Fruit fly (Drosophila melanogaster): ENCODE measurements around the gene CG12948.

The CG12948 gene

dm6 chr3R:9747272-9747874 is at the start of gene CG12948:
CG12948 (minus strand) TSS chr3R:9747744.
- peak; percentile 67 for TF ChIP-seq lz (GFP tag; optimal IDR thresholded peaks at IDR 0.05)
- 0 out of 2 replicates have a peak, but pooled peaks have one; percentile 14 for TF ChIP-seq Gug (GFP tag; IDR thresholded peaks at IDR 0.05)
- TF ChIP-seq CG31627 (GFP tag; optimal IDR thresholded peaks at IDR 0.05), result peak; percentile 60
- TF ChIP-seq CG8632 (GFP tag; optimal IDR thresholded peaks at IDR 0.05), result no peak
- TF ChIP-seq Lpt (GFP tag; optimal IDR thresholded peaks at IDR 0.05), result peak; percentile 51
- TF ChIP-seq eg (GFP tag; IDR thresholded peaks at IDR 0.05), result peak; percentile 47; the same call in 2 of the 3 replicates
- peak; percentile 80 for TF ChIP-seq esn (GFP tag; optimal IDR thresholded peaks at IDR 0.05)
- TF ChIP-seq achi (GFP tag; optimal IDR thresholded peaks at IDR 0.05), result no peak
- peak; percentile 69 for TF ChIP-seq CG6854 (GFP tag; optimal IDR thresholded peaks at IDR 0.05)
- no peak for TF ChIP-seq vri (GFP tag; optimal IDR thresholded peaks at IDR 0.05)
- TF ChIP-seq CG6792 (GFP tag; optimal IDR thresholded peaks at IDR 0.05), result peak; percentile 49
- TF ChIP-seq Blimp-1 (GFP tag; optimal IDR thresholded peaks at IDR 0.05), result peak; percentile 45
- TF ChIP-seq dsx (GFP tag; optimal IDR thresholded peaks at IDR 0.05; ENCODE audit: poor library complexity, severe bottlenecking), result no peak
- TF ChIP-seq CG8119 (GFP tag; IDR thresholded peaks at IDR 0.05), result peak; percentile 48; the same call in 1 of the 3 replicates
- peak; percentile 64 for TF ChIP-seq CG3032 (tag; optimal IDR thresholded peaks at IDR 0.05)
- no peak for TF ChIP-seq dac (GFP tag; optimal IDR thresholded peaks at IDR 0.05)
- TF ChIP-seq CG1621 (tag; optimal IDR thresholded peaks at IDR 0.05), result peak; percentile 50
- TF ChIP-seq Eip78C (GFP tag), result peak; percentile 86
- peak; percentile 39 for TF ChIP-seq Eip93F (GFP tag; optimal IDR thresholded peaks at IDR 0.05)

- TF ChIP-seq Eip78C (GFP tag) (peak; percentile 79), CG8119 (GFP tag; IDR thresholded peaks at IDR 0.05) (peak; percentile 61; the same call in 2 of the 3 replicates), CG15336 (GFP tag; IDR thresholded peaks at IDR 0.05) (peak; percentile 70), CG31627 (GFP tag; optimal IDR thresholded peaks at IDR 0.05) (peak; percentile 19), CG16779 (tag; optimal IDR thresholded peaks at IDR 0.05) (no peak), eg (GFP tag; IDR thresholded peaks at IDR 0.05) (peak; percentile 25; the same call in 1 of the 3 replicates), Ets96B (tag; optimal IDR thresholded peaks at IDR 0.05) (no peak), esn (GFP tag; optimal IDR thresholded peaks at IDR 0.05) (peak; percentile 41), acj6 (GFP tag; optimal IDR thresholded peaks at IDR 0.05) (peak; percentile 11)
Measured at dm6 chr3R:9793018-9793417, 45.5 kb upstream of the CG12948 start, which contains the start of gene CG8516. CG8516 (plus strand) TSS chr3R:9793295.

dm6 chr3R:9791177-9791806 is 43.7 kb upstream of the CG12948 start, which contains the start of the genes CG12945 and CG8507:
CG12945 (minus strand) TSS chr3R:9791221.
CG8507 (plus strand) TSS chr3R:9791483.
- no peak for TF ChIP-seq Hr38 (GFP tag; optimal IDR thresholded peaks at IDR 0.05)
- TF ChIP-seq dsx (GFP tag; optimal IDR thresholded peaks at IDR 0.05; ENCODE audit: poor library complexity, severe bottlenecking), result no peak
- TF ChIP-seq ss (GFP tag; optimal IDR thresholded peaks at IDR 0.05), result no peak
- peak; percentile 47 for TF ChIP-seq acj6 (GFP tag; optimal IDR thresholded peaks at IDR 0.05)
- TF ChIP-seq CG8319 (GFP tag; optimal IDR thresholded peaks at IDR 0.05), result no peak
- no peak for TF ChIP-seq CG8632 (GFP tag; optimal IDR thresholded peaks at IDR 0.05)
- no peak for TF ChIP-seq Hr4 (GFP tag; optimal IDR thresholded peaks at IDR 0.05)
- TF ChIP-seq Gug (GFP tag; IDR thresholded peaks at IDR 0.05), result 0 out of 2 replicates have a peak, but pooled peaks have one; percentile 9
- peak; percentile 13 for TF ChIP-seq Sox15 (GFP tag; optimal IDR thresholded peaks at IDR 0.05)
- peak; percentile 58 for TF ChIP-seq CG31627 (GFP tag; optimal IDR thresholded peaks at IDR 0.05)
- TF ChIP-seq CG8119 (GFP tag; IDR thresholded peaks at IDR 0.05), result no peak
- TF ChIP-seq topi (GFP tag; optimal IDR thresholded peaks at IDR 0.05), result peak; percentile 53
- TF ChIP-seq Sox14 (GFP tag; optimal IDR thresholded peaks at IDR 0.05), result peak; percentile 76
- no peak for TF ChIP-seq CG7368 (GFP tag; optimal IDR thresholded peaks at IDR 0.05)
- peak; percentile 58 for TF ChIP-seq CG3032 (tag; optimal IDR thresholded peaks at IDR 0.05)
- peak; percentile 65 for TF ChIP-seq lz (GFP tag; optimal IDR thresholded peaks at IDR 0.05)
- TF ChIP-seq eg (GFP tag; IDR thresholded peaks at IDR 0.05), result no peak
- no peak for TF ChIP-seq fd85E (GFP tag; optimal IDR thresholded peaks at IDR 0.05)
- TF ChIP-seq vri (GFP tag; optimal IDR thresholded peaks at IDR 0.05), result no peak
- peak; percentile 68 for TF ChIP-seq Hr39 (GFP tag; optimal IDR thresholded peaks at IDR 0.05)
- TF ChIP-seq CG10631 (GFP tag; optimal IDR thresholded peaks at IDR 0.05), result no peak
- TF ChIP-seq Lpt (GFP tag; optimal IDR thresholded peaks at IDR 0.05), result no peak
- no peak for TF ChIP-seq spab (GFP tag; optimal IDR thresholded peaks at IDR 0.05)
- no peak for TF ChIP-seq CG6808 (GFP tag; optimal IDR thresholded peaks at IDR 0.05)
- no peak for TF ChIP-seq Eip75B (GFP tag; optimal IDR thresholded peaks at IDR 0.05)
- TF ChIP-seq CG4318 (GFP tag; optimal IDR thresholded peaks at IDR 0.05), result no peak
- TF ChIP-seq CG9139 (GFP tag; optimal IDR thresholded peaks at IDR 0.05), result no peak
- no peak for TF ChIP-seq CG6792 (GFP tag; optimal IDR thresholded peaks at IDR 0.05)
- no peak for TF ChIP-seq svp (GFP tag)
- TF ChIP-seq Ets96B (tag; optimal IDR thresholded peaks at IDR 0.05), result peak; percentile 38
- no peak for TF ChIP-seq CG11294 (GFP tag; IDR thresholded peaks at IDR 0.05)
- TF ChIP-seq CG34406 (GFP tag; optimal IDR thresholded peaks at IDR 0.05), result no peak
- TF ChIP-seq Sox102F (GFP tag; optimal IDR thresholded peaks at IDR 0.05), result no peak
- TF ChIP-seq pdm3 (GFP tag; optimal IDR thresholded peaks at IDR 0.05), result no peak

Data from whole organism, prepupa.